Worm (Caenorhabditis elegans) whole organism, early embryonic: ENCODE results near the gene F56C3.7.
"Not testable (repeated sequence)": the region's sequence is repeated elsewhere in the genome, so short reads cannot be mapped to it uniquely, and the experiment has no call there.

Experiments
- B0310.2 ChIP-seq: sonication (generic microtip); optimal IDR thresholded peaks from 2 replicates; lab custom pipeline; 2016; ENCODE audit warnings: mild to moderate bottlenecking, missing genetic modification characterization, missing compliant biosample characterization
- F13C5.2 ChIP-seq: sonication (generic microtip); optimal IDR thresholded peaks from 2 replicates; lab custom pipeline; 2017; ENCODE audit warnings: mild to moderate bottlenecking, missing genetic modification characterization, inconsistent platforms, missing compliant biosample characterization
- aly-1 ChIP-seq: sonication (generic microtip); optimal IDR thresholded peaks from 2 replicates; lab custom pipeline; 2016; ENCODE audit warnings: missing genetic modification characterization, missing compliant biosample characterization
- ama-1 ChIP-seq: fragments of 150-350 bp; optimal IDR thresholded peaks from 2 replicates; lab custom pipeline; 2014
- ceh-13 ChIP-seq: fragments of 200-800 bp; sonication (Bioruptor generic); optimal IDR thresholded peaks from 2 replicates; lab custom pipeline; 2018; ENCODE audit warnings: mild to moderate bottlenecking, missing genetic modification characterization, missing compliant biosample characterization
- ceh-36 ChIP-seq: sonication (generic microtip); optimal IDR thresholded peaks from 2 replicates; lab custom pipeline; 2016; ENCODE audit warnings: missing genetic modification characterization, inconsistent platforms, missing compliant biosample characterization
- ets-7 ChIP-seq: sonication (generic microtip); optimal IDR thresholded peaks from 2 replicates; lab custom pipeline; 2016; ENCODE audit warnings: missing genotype, missing genetic modification characterization, missing compliant biosample characterization
- flt-1 ChIP-seq: fragments of 200-800 bp; sonication (Bioruptor generic); IDR thresholded peaks from 2 replicates; pipeline ENCODE4 v1.3.6; 2022; ENCODE audit warnings: missing genetic modification characterization, missing compliant biosample characterization
- hmbx-1 ChIP-seq: sonication (generic microtip); optimal IDR thresholded peaks from 2 replicates; lab custom pipeline; 2016; ENCODE audit warnings: mild to moderate bottlenecking, missing genetic modification characterization, missing compliant biosample characterization
- hmg-4 ChIP-seq: fragments of 200-800 bp; sonication (Bioruptor generic); optimal IDR thresholded peaks from 2 replicates; lab custom pipeline; 2018; ENCODE audit warnings: mild to moderate bottlenecking, missing genetic modification characterization, missing compliant biosample characterization
- hnd-1 ChIP-seq: sonication (generic microtip); optimal IDR thresholded peaks from 2 replicates; lab custom pipeline; 2016; ENCODE audit warnings: missing genetic modification characterization, missing compliant biosample characterization
- pes-1 ChIP-seq: fragments of 200-800 bp; sonication (Bioruptor generic); IDR thresholded peaks from 2 replicates; pipeline ENCODE4 v1.3.6; 2022; ENCODE audit warnings: missing genetic modification reagents, missing genetic modification characterization, missing compliant biosample characterization
- scrt-1 ChIP-seq: fragments of 200-800 bp; sonication (Bioruptor generic); IDR thresholded peaks from 2 replicates; pipeline ENCODE4 v1.3.6; 2022; ENCODE audit warnings: missing genetic modification characterization, missing compliant biosample characterization
- sea-1 ChIP-seq: fragments of 200-800 bp; sonication (Bioruptor generic); conservative IDR thresholded peaks from 2 replicates; pipeline ENCODE4 v1.3.6; 2022; ENCODE audit warnings: missing genetic modification characterization, missing compliant biosample characterization
- tbx-11 ChIP-seq: fragments of 200-800 bp; sonication (Bioruptor generic); IDR thresholded peaks from 2 replicates; pipeline ENCODE4 v1.3.6; 2022; ENCODE audit warnings: missing genetic modification characterization, missing compliant biosample characterization
- tbx-37 ChIP-seq: fragments of 200-800 bp; sonication (Bioruptor generic); conservative IDR thresholded peaks from 2 replicates; pipeline ENCODE4 v1.3.6; 2022; ENCODE audit warnings: missing genetic modification reagents, missing genetic modification characterization, missing compliant biosample characterization
- tra-4 ChIP-seq: sonication (generic microtip); optimal IDR thresholded peaks from 2 replicates; lab custom pipeline; 2017; ENCODE audit warnings: missing genetic modification characterization, missing compliant biosample characterization

Gene F56C3.7

DNA sequence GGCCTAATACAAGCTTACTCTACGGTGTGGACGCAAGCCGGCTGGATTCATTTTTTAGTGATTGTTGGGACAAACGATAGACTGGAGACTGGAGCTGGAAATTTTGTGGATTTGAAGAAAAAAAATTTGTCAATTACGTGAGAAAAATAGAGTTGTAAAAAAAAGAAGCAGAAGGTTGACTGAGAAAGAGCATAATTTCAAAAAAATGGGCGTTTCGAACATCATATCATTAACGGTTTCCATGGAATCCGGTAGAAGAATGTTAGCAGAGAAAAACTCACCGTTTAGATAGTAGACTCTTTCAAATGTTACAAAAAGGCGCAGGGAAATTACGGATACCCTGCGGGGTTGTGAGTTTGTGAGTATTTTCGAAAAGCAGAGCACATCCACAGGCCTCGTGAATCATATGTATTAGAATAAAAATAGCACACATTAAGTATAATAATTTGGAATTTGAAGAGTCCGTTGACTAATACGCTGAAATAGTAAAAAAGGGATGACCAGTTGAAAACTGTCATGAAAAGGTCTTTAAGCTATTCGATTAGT is at the start of gene F56C3.7:
TSS of gene F56C3.7 (minus strand) at position 51 of the 546 bp plus-strand sequence.
- TF ChIP-seq aly-1 (no peak), ama-1 (no peak), hmg-4 (GFP tag; lab: Kevin White, UChicago) (no peak), tra-4 (tag; lab: Kevin White, UChicago) (no peak), hmbx-1 (tag; lab: Kevin White, UChicago) (no peak), ceh-36 (no peak), ets-7 (tag; lab: Kevin White, UChicago) (no peak), scrt-1 (GFP tag; lab: Robert Waterston, UW) (no peak), B0310.2 (tag; lab: Kevin White, UChicago) (no peak), hnd-1 (tag; lab: Kevin White, UChicago) (no peak), ceh-13 (GFP tag; lab: Kevin White, UChicago) (no peak), tbx-11 (GFP tag; lab: Robert Waterston, UW) (no peak), pes-1 (GFP tag; lab: Robert Waterston, UW) (no peak), tbx-37 (no peak), flt-1 (GFP tag; lab: Robert Waterston, UW) (no peak), sea-1 (no peak), F13C5.2 (tag; lab: Kevin White, UChicago) (no peak)

ce11 chrX:1419163-1419696 is 48.6 kb upstream of the F56C3.7 start, which contains the start of gene F19G12.9:
F19G12.9 (plus strand) TSS chrX:1419213.
- TF ChIP-seq ceh-13 (GFP tag; lab: Kevin White, UChicago), result no peak
- no peak for TF ChIP-seq scrt-1 (GFP tag; lab: Robert Waterston, UW)
- no peak for TF ChIP-seq tbx-37
- TF ChIP-seq ceh-36, result no peak
- TF ChIP-seq sea-1, result no peak
- TF ChIP-seq B0310.2 (tag; lab: Kevin White, UChicago), result no peak
- no peak for TF ChIP-seq pes-1 (GFP tag; lab: Robert Waterston, UW)
- TF ChIP-seq tbx-11 (GFP tag; lab: Robert Waterston, UW), result no peak
- TF ChIP-seq F13C5.2 (tag; lab: Kevin White, UChicago), result no peak
- TF ChIP-seq tra-4 (tag; lab: Kevin White, UChicago), result no peak
- no peak for TF ChIP-seq hnd-1 (tag; lab: Kevin White, UChicago)
- no peak for TF ChIP-seq flt-1 (GFP tag; lab: Robert Waterston, UW)
- no peak for TF ChIP-seq hmbx-1 (tag; lab: Kevin White, UChicago)

ce11 chrX:1416776-1417354 is 46.3 kb upstream of the F56C3.7 start, which contains the start of the genes F19G12.4 and F19G12.8:
F19G12.4 (plus strand) TSS chrX:1417304.
F19G12.8 (plus strand) TSS chrX:1417320.
- TF ChIP-seq hmbx-1 (tag; lab: Kevin White, UChicago) (no peak), scrt-1 (GFP tag; lab: Robert Waterston, UW) (no peak), tra-4 (tag; lab: Kevin White, UChicago) (no peak), flt-1 (GFP tag; lab: Robert Waterston, UW) (no peak), pes-1 (GFP tag; lab: Robert Waterston, UW) (no peak), hnd-1 (tag; lab: Kevin White, UChicago) (no peak), hmg-4 (GFP tag; lab: Kevin White, UChicago) (no peak), sea-1 (no peak), aly-1 (no peak)

DNA sequence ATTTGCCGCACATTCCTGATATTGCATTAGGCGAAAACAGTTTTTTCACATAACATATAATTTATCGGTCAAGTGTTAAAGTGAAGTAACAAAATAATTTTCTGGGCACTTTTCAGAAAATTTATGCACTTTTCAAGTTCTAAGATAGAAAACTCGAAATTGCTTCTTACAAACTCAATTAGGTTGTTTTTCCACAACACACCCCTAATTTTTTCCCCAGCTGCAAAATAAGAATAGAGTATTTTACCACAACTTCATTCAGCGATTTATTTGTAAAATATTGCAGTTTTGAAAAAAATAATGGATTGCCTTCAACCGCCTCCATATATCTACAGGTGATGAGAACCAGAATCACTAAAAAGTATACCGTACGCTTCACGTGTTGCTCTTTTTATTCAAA is 42.3 kb upstream of the F56C3.7 start, which contains the start of gene srh-19:
TSS of gene srh-19 (plus strand) at position 301 of the 400 bp plus-strand sequence.
- TF ChIP-seq B0310.2 (tag; lab: Kevin White, UChicago) (no peak), tra-4 (tag; lab: Kevin White, UChicago) (no peak), flt-1 (GFP tag; lab: Robert Waterston, UW) (no peak)

- no peak for TF ChIP-seq ama-1
- no peak for TF ChIP-seq pes-1 (GFP tag; lab: Robert Waterston, UW)
- TF ChIP-seq hmg-4 (GFP tag; lab: Kevin White, UChicago), result no peak
- no peak for TF ChIP-seq flt-1 (GFP tag; lab: Robert Waterston, UW)
Measured at ce11 chrX:1410552-1410951, 40.0 kb upstream of the F56C3.7 start, which contains the start of gene abu-2. abu-2 (minus strand) TSS chrX:1410652.

ce11 chrX:1409224-1409623 is 38.6 kb upstream of the F56C3.7 start:
- TF ChIP-seq pes-1 (GFP tag; lab: Robert Waterston, UW), result no peak
- no peak for TF ChIP-seq ama-1
- TF ChIP-seq ceh-13 (GFP tag; lab: Kevin White, UChicago), result no peak
- no peak for TF ChIP-seq sea-1
- no peak for TF ChIP-seq hmg-4 (GFP tag; lab: Kevin White, UChicago)
- TF ChIP-seq tbx-11 (GFP tag; lab: Robert Waterston, UW), result no peak
- no peak for TF ChIP-seq hmbx-1 (tag; lab: Kevin White, UChicago)
- TF ChIP-seq B0310.2 (tag; lab: Kevin White, UChicago), result no peak
- no peak for TF ChIP-seq aly-1

DNA sequence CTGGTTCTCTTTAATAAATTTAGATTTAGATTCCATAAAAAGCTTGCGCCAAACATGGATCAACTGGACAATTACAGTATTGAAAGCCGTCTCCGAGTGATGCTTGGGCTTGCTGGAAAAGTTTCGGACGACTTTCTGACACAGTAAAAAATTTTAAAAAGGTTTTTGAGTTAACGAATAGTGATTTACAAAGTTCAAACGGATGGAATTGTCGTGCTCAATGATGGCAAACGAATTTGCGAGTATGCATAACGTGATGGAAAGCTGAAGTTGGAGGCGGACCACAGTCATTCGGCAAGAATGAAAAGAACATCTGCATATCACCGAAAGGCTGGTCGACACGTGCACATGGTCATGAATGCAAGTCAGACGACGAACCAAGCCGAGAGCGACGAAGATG is 33.4 kb upstream of the F56C3.7 start, which contains the start of gene ZK402.1:
TSS of gene ZK402.1 (plus strand) at position 301 of the 400 bp plus-strand sequence.
- TF ChIP-seq tra-4 (tag; lab: Kevin White, UChicago); hmbx-1 (tag; lab: Kevin White, UChicago); pes-1 (GFP tag; lab: Robert Waterston, UW): not testable (repeated sequence)

- TF ChIP-seq hmbx-1 (tag; lab: Kevin White, UChicago); sea-1; ceh-13 (GFP tag; lab: Kevin White, UChicago): not testable (repeated sequence)
Measured at ce11 chrX:1403444-1403843, 32.9 kb upstream of the F56C3.7 start, which contains the start of gene ZK402.2. ZK402.2 (plus strand) TSS chrX:1403744.
